Fruit fly (Drosophila melanogaster) whole organism: ENCODE measurements around the gene CG31431.

Source experiments
- CG8478 ChIP-seq: fragments of >200 bp; optimal IDR thresholded peaks from 2 replicates; lab custom pipeline; 2018; ENCODE audit warnings: inconsistent platforms
- Dll ChIP-seq: fragments of >200 bp; optimal IDR thresholded peaks from 2 replicates; lab custom pipeline; 2017
- EcR ChIP-seq, 2 experiments: fragments of >200 bp; optimal IDR thresholded peaks; 2 replicates each; lab custom pipeline; 2017; ENCODE audit warnings: missing biosample characterization in 2 of 2, missing genetic modification characterization in 2 of 2, missing genetic modification reagents in 2 of 2
- pan ChIP-seq: fragments of >200 bp; optimal IDR thresholded peaks from 2 replicates; lab custom pipeline; 2017
- psq ChIP-seq: fragments of >200 bp; optimal IDR thresholded peaks from 2 replicates; lab custom pipeline; 2017
- usp ChIP-seq: fragments of >200 bp; optimal IDR thresholded peaks from 2 replicates; lab custom pipeline; 2017; ENCODE audit warnings: missing biosample characterization, missing genetic modification characterization, mixed read lengths

The CG31431 gene

dm6 chr3R:21838505-21838956 lies 31.9 kb upstream of the CG31431 start:
- TF ChIP-seq EcR (GFP tag; optimal IDR thresholded peaks at IDR 0.05; lab: Kevin White, UChicago) = no peak
- TF ChIP-seq pan (lab: Kevin White, UChicago) = no peak
- TF ChIP-seq psq (lab: Kevin White, UChicago) = no peak
- no peak for TF ChIP-seq Dll (lab: Kevin White, UChicago)
- no peak for TF ChIP-seq CG8478
- TF ChIP-seq usp (GFP tag; lab: Kevin White, UChicago) = no peak

- TF ChIP-seq psq (lab: Kevin White, UChicago) (no peak), EcR (GFP tag; optimal IDR thresholded peaks at IDR 0.05; lab: Kevin White, UChicago) (no peak), CG8478 (no peak), pan (lab: Kevin White, UChicago) (no peak), usp (GFP tag; lab: Kevin White, UChicago) (no peak), Dll (lab: Kevin White, UChicago) (no peak)
These were observed 30.8 kb upstream of the CG31431 start for dm6 chr3R:21839636-21840035.

- TF ChIP-seq psq (lab: Kevin White, UChicago) = no peak
- no peak for TF ChIP-seq EcR (GFP tag; optimal IDR thresholded peaks at IDR 0.05; lab: Kevin White, UChicago)
- TF ChIP-seq CG8478 = no peak
- TF ChIP-seq Dll (lab: Kevin White, UChicago) = no peak
- no peak for TF ChIP-seq usp (GFP tag; lab: Kevin White, UChicago)
- no peak for TF ChIP-seq pan (lab: Kevin White, UChicago)
These were observed 30.0 kb upstream of the CG31431 start for dm6 chr3R:21840432-21840831.

- TF ChIP-seq psq (lab: Kevin White, UChicago) (no peak), Dll (lab: Kevin White, UChicago) (no peak), usp (GFP tag; lab: Kevin White, UChicago) (no peak), EcR (GFP tag; optimal IDR thresholded peaks at IDR 0.05; lab: Kevin White, UChicago) (no peak), CG8478 (no peak), pan (lab: Kevin White, UChicago) (no peak)
These were observed 28.8 kb upstream of the CG31431 start for dm6 chr3R:21841474-21842376.

dm6 chr3R:21843665-21844064 lies 26.8 kb upstream of the CG31431 start, which contains the start of gene Gr93b:
Gene Gr93b (minus strand): TSS chr3R:21843765.
- TF ChIP-seq CG8478 (no peak), usp (GFP tag; lab: Kevin White, UChicago) (no peak), pan (lab: Kevin White, UChicago) (no peak), EcR (GFP tag; optimal IDR thresholded peaks at IDR 0.05; lab: Kevin White, UChicago) (no peak), Dll (lab: Kevin White, UChicago) (no peak), psq (lab: Kevin White, UChicago) (no peak)

- no peak for TF ChIP-seq psq (lab: Kevin White, UChicago)
- TF ChIP-seq CG8478 = no peak
- no peak for TF ChIP-seq usp (GFP tag; lab: Kevin White, UChicago)
- no peak for TF ChIP-seq Dll (lab: Kevin White, UChicago)
- no peak for TF ChIP-seq EcR (GFP tag; optimal IDR thresholded peaks at IDR 0.05; lab: Kevin White, UChicago)
- TF ChIP-seq pan (lab: Kevin White, UChicago) = no peak
These were observed 25.3 kb upstream of the CG31431 start, which contains the start of gene Gr93c for dm6 chr3R:21845165-21845564. Gene Gr93c (minus strand): TSS chr3R:21845265.

dm6 chr3R:21846559-21846958 lies 23.9 kb upstream of the CG31431 start, which contains the start of gene Gr93d:
Gene Gr93d (minus strand): TSS chr3R:21846659.
- TF ChIP-seq EcR (GFP tag; optimal IDR thresholded peaks at IDR 0.05; lab: Kevin White, UChicago) (no peak), psq (lab: Kevin White, UChicago) (no peak), usp (GFP tag; lab: Kevin White, UChicago) (no peak), pan (lab: Kevin White, UChicago) (no peak)

- no peak for TF ChIP-seq EcR (GFP tag; optimal IDR thresholded peaks at IDR 0.05; lab: Kevin White, UChicago)
- no peak for TF ChIP-seq Dll (lab: Kevin White, UChicago)
- TF ChIP-seq usp (GFP tag; lab: Kevin White, UChicago) = no peak
- no peak for TF ChIP-seq CG8478
- TF ChIP-seq psq (lab: Kevin White, UChicago) = no peak
- no peak for TF ChIP-seq pan (lab: Kevin White, UChicago)
These were observed 23.0 kb upstream of the CG31431 start for dm6 chr3R:21847438-21847837.

- no peak for TF ChIP-seq pan (lab: Kevin White, UChicago)
- no peak for TF ChIP-seq Dll (lab: Kevin White, UChicago)
- no peak for TF ChIP-seq psq (lab: Kevin White, UChicago)
- no peak for TF ChIP-seq CG8478
- no peak for TF ChIP-seq EcR (GFP tag; optimal IDR thresholded peaks at IDR 0.05; lab: Kevin White, UChicago)
- no peak for TF ChIP-seq usp (GFP tag; lab: Kevin White, UChicago)
These were observed 22.2 kb upstream of the CG31431 start for dm6 chr3R:21848271-21848670.

- no peak for TF ChIP-seq pan (lab: Kevin White, UChicago)
These were observed 21.5 kb upstream of the CG31431 start for dm6 chr3R:21848987-21849442.

- TF ChIP-seq pan (lab: Kevin White, UChicago) (no peak), EcR (GFP tag; optimal IDR thresholded peaks at IDR 0.05; lab: Kevin White, UChicago) (no peak), CG8478 (no peak), Dll (lab: Kevin White, UChicago) (no peak), psq (lab: Kevin White, UChicago) (no peak), usp (GFP tag; lab: Kevin White, UChicago) (no peak)
These were observed 20.5 kb upstream of the CG31431 start for dm6 chr3R:21849988-21850460.
